Worm (Caenorhabditis elegans): ENCODE data around the gene srx-136.

- TF ChIP-seq nfyb-1 (GFP tag; IDR thresholded peaks at IDR 0.05) (no peak), let-526 (GFP tag; IDR thresholded peaks at IDR 0.05) (no peak)
Measured at ce11 chrV:13887358-13887757, 30.1 kb downstream of the srx-136 start, which contains the start of gene srsx-19.
